Worm (Caenorhabditis elegans): ENCODE results near the gene ZC404.16.

DNA sequence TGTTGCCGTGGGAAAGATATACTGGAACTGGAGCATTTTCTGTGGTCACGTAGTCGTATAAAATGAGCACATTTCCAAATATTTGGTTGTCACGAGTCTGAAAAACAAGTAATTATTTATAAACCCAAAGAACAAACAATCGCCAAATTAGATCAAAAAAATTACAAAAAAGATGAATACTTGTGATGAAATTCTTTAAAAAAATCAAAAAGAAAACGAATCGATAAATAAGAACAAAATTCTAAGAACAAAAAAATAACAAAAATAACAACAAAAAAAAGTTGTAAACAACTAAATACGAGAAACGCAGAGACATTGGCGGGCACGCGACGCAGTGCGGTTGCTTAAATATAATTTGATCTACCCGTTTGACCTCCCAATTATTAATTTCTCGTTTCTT is at the start of gene ZC404.16:
- TF ChIP-seq skn-1 (tag; optimal IDR thresholded peaks at IDR 0.05) (no peak), nhr-6 (tag; optimal IDR thresholded peaks at IDR 0.05) (no peak), nhr-237 (tag; optimal IDR thresholded peaks at IDR 0.05) (no peak), blmp-1 (tag; optimal IDR thresholded peaks at IDR 0.05; ENCODE audit: insufficient read depth) (no peak), nhr-77 (tag; optimal IDR thresholded peaks at IDR 0.05) (no peak), elt-3 (tag; optimal IDR thresholded peaks at IDR 0.05) (no peak), C34F6.9 (tag; optimal IDR thresholded peaks at IDR 0.05) (no peak), zag-1 (tag; optimal IDR thresholded peaks at IDR 0.05) (no peak), ama-1 (optimal IDR thresholded peaks at IDR 0.05) (no peak), mab-5 (tag; optimal IDR thresholded peaks at IDR 0.05) (no peak), aly-2 (tag; optimal IDR thresholded peaks at IDR 0.05) (no peak), F13H6.1 (tag; optimal IDR thresholded peaks at IDR 0.05) (no peak), unc-62 (GFP tag; optimal IDR thresholded peaks at IDR 0.05) (no peak), R02D3.7 (tag; optimal IDR thresholded peaks at IDR 0.05) (no peak)
